Worm (Caenorhabditis elegans) whole organism, late embryonic: ENCODE measurements around the gene nlp-58.

ENCODE experiments used
- nfya-1 ChIP-seq: sonication (generic microtip); optimal IDR thresholded peaks from 2 replicates; lab custom pipeline; 2017; ENCODE audit warnings: missing genetic modification characterization, mild to moderate bottlenecking, missing compliant biosample characterization, antibody characterized with exemption, moderate library complexity
- pha-4 ChIP-seq: fragments of 150-350 bp; optimal IDR thresholded peaks from 2 replicates; lab custom pipeline; 2018; ENCODE audit warnings: missing biosample characterization, missing genetic modification reagents, missing genetic modification characterization

DNA sequence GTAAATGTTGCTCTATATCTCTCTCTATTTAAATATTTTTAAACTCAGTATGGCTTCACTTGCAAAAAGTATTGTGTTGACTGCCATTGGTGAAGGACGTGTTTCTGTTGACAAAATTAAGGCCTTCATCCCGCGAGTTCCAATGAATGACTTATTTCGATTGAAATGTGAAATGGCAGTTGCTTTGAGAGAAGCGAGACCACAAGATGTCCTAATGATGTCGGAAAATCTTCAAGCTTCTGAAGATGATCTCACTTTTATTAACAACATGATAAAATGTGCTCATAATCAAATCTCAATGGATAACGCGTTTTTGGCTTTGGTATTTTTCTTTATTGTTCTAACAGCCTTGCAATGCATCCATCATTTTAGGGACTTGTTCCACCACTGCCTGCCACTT lies 27.5 kb downstream of the nlp-58 start, which contains the start of gene ceh-75:
- TF ChIP-seq pha-4 (no peak), nfya-1 (tag; lab: Kevin White, UChicago) (no peak)
